Worm (Caenorhabditis elegans) whole organism, L4 larva: ENCODE data around the gene natc-2.
A peak's percentile ranks its signal among the peaks of the same experiment; 100 is the strongest.

Source experiments
- F26F4.8 ChIP-seq: fragments of 200-800 bp; sonication (Bioruptor generic); conservative IDR thresholded peaks from 2 replicates; pipeline ENCODE4 v1.3.6; 2022; ENCODE audit warnings: missing genetic modification characterization, missing compliant biosample characterization
- F37D6.2 ChIP-seq: sonication (generic microtip); optimal IDR thresholded peaks from 2 replicates; lab custom pipeline; 2016; ENCODE audit warnings: mild to moderate bottlenecking, missing genetic modification characterization, missing compliant biosample characterization
- F44E2.7 ChIP-seq: fragments of 200-800 bp; sonication (Bioruptor generic); IDR thresholded peaks from 2 replicates; pipeline ENCODE4 v2.1.2; 2022; ENCODE audit warnings: missing genetic modification characterization, missing compliant biosample characterization
- Y5F2A.4 ChIP-seq: fragments of 200-800 bp; sonication (Bioruptor generic); optimal IDR thresholded peaks from 2 replicates; lab custom pipeline; 2018; ENCODE audit warnings: mild to moderate bottlenecking, missing genetic modification characterization, missing compliant biosample characterization
- Y75B8A.6 ChIP-seq: fragments of 200-800 bp; sonication (Bioruptor generic); IDR thresholded peaks from 2 replicates; pipeline ENCODE4 v1.3.6; 2022; ENCODE audit warnings: missing genetic modification reagents, missing genetic modification characterization, missing compliant biosample characterization
- ZK337.2 ChIP-seq: fragments of 200-800 bp; sonication (Bioruptor generic); IDR thresholded peaks from 2 replicates; pipeline ENCODE4 v1.3.6; 2022; ENCODE audit warnings: missing genetic modification reagents, missing genetic modification characterization, missing compliant biosample characterization
- arid-1 ChIP-seq: fragments of 200-800 bp; sonication (Bioruptor generic); conservative IDR thresholded peaks from 2 replicates; pipeline ENCODE4 v1.3.6; 2022; ENCODE audit warnings: missing genetic modification reagents, missing genetic modification characterization, missing compliant biosample characterization
- ceh-20 ChIP-seq: fragments of 200-800 bp; sonication (Bioruptor generic); IDR thresholded peaks from 2 replicates; pipeline ENCODE4 v1.3.6; 2022; ENCODE audit warnings: missing genetic modification reagents, missing genetic modification characterization, missing compliant biosample characterization
- ceh-28 ChIP-seq: fragments of 150-350 bp; optimal IDR thresholded peaks from 2 replicates; lab custom pipeline; 2014; ENCODE audit warnings: missing biosample characterization, missing genetic modification reagents, missing genetic modification characterization
- ceh-32 ChIP-seq: sonication (generic microtip); optimal IDR thresholded peaks from 2 replicates; lab custom pipeline; 2016; ENCODE audit warnings: mild to moderate bottlenecking, missing genetic modification characterization, missing compliant biosample characterization; ENCODE audit not compliant: poor library complexity
- ceh-44 ChIP-seq: fragments of 200-800 bp; sonication (Bioruptor generic); IDR thresholded peaks from 2 replicates; pipeline ENCODE4 v1.3.6; 2022; ENCODE audit warnings: missing genetic modification reagents, missing genetic modification characterization, missing compliant biosample characterization
- daf-16 ChIP-seq, 3 experiments: sonication (generic microtip); optimal IDR thresholded peaks; 2 replicates each; lab custom pipeline; 2016 to 2017; ENCODE audit warnings: missing genetic modification characterization in 3 of 3, missing genetic modification reagents in 3 of 3, mild to moderate bottlenecking in 2 of 3, missing compliant biosample characterization in 2 of 3, missing biosample characterization in 1 of 3, moderate library complexity in 1 of 3
- daf-8 ChIP-seq: fragments of 200-800 bp; sonication (Bioruptor generic); IDR thresholded peaks from 2 replicates; pipeline ENCODE4 v1.3.6; 2022; ENCODE audit warnings: missing genetic modification characterization, missing compliant biosample characterization
- dmd-6 ChIP-seq: fragments of 200-800 bp; sonication (Bioruptor generic); IDR thresholded peaks from 2 replicates; pipeline ENCODE4 v1.3.6; 2022; ENCODE audit warnings: missing genetic modification reagents, missing genetic modification characterization, missing compliant biosample characterization
- duxl-1 ChIP-seq: sonication (generic microtip); optimal IDR thresholded peaks from 2 replicates; lab custom pipeline; 2016; ENCODE audit warnings: mild to moderate bottlenecking, missing genetic modification characterization, moderate library complexity, missing compliant biosample characterization; ENCODE audit not compliant: poor library complexity
- dve-1 ChIP-seq: sonication (generic microtip); optimal IDR thresholded peaks from 2 replicates; lab custom pipeline; 2017; ENCODE audit warnings: antibody characterized with exemption, mild to moderate bottlenecking, missing genetic modification characterization, missing compliant biosample characterization; ENCODE audit not compliant: insufficient read depth
- gei-8 ChIP-seq: fragments of 200-800 bp; sonication (Bioruptor generic); optimal IDR thresholded peaks from 2 replicates; lab custom pipeline; 2018; ENCODE audit warnings: mild to moderate bottlenecking, missing genetic modification characterization, missing compliant biosample characterization
- hif-1 ChIP-seq, 2 experiments: sonication (generic microtip); optimal IDR thresholded peaks; 2 replicates each; lab custom pipeline; 2016 to 2017; ENCODE audit warnings: missing compliant biosample characterization in 2 of 2, missing genetic modification characterization in 2 of 2, missing genetic modification reagents in 2 of 2, missing genotype in 2 of 2, mild to moderate bottlenecking in 1 of 2
- hlh-30 ChIP-seq: sonication (generic microtip); optimal IDR thresholded peaks from 2 replicates; lab custom pipeline; 2017; ENCODE audit warnings: antibody characterized with exemption, mild to moderate bottlenecking, missing genetic modification characterization, missing compliant biosample characterization; ENCODE audit not compliant: insufficient read depth
- hmg-1.1 ChIP-seq: fragments of 200-800 bp; sonication (Bioruptor generic); IDR thresholded peaks from 2 replicates; pipeline ENCODE4 v1.3.6; 2022; ENCODE audit warnings: missing genetic modification reagents, missing genetic modification characterization, missing compliant biosample characterization
- jun-1 ChIP-seq: fragments of 150-350 bp; optimal IDR thresholded peaks from 2 replicates; lab custom pipeline; 2014; ENCODE audit warnings: missing biosample characterization, missing genetic modification reagents, missing genetic modification characterization
- lin-1 ChIP-seq: fragments of 200-800 bp; sonication (Bioruptor generic); IDR thresholded peaks from 2 replicates; pipeline ENCODE4 v1.3.6; 2022; ENCODE audit warnings: missing genetic modification reagents, missing genetic modification characterization, missing compliant biosample characterization
- lin-15B ChIP-seq: fragments of 150-350 bp; sonication (generic microtip); optimal IDR thresholded peaks from 3 replicates; lab custom pipeline; 2014; ENCODE audit warnings: missing biosample characterization, missing genetic modification characterization
- lin-38 ChIP-seq: fragments of 200-800 bp; sonication (Bioruptor generic); IDR thresholded peaks from 2 replicates; pipeline ENCODE4 v1.3.6; 2022; ENCODE audit warnings: missing genetic modification reagents, missing genetic modification characterization, missing compliant biosample characterization
- lsy-2 ChIP-seq, 2 experiments: fragments of 150-350 bp in 1 of 2; sonication (generic microtip) in 1 of 2; optimal IDR thresholded peaks; 2 replicates each; lab custom pipeline; 2014 to 2017; ENCODE audit warnings: missing biosample characterization in 2 of 2, missing genetic modification characterization in 2 of 2
- madf-9 ChIP-seq: fragments of 200-800 bp; sonication (Bioruptor generic); conservative IDR thresholded peaks from 2 replicates; pipeline ENCODE4 v1.3.6; 2022; ENCODE audit warnings: missing genetic modification reagents, missing genetic modification characterization, missing compliant biosample characterization
- mdl-1 ChIP-seq, 2 experiments: fragments of 150-350 bp in 1 of 2; sonication (generic microtip) in 1 of 2; optimal IDR thresholded peaks; 2 replicates each; lab custom pipeline; 2014 to 2017; ENCODE audit warnings: missing biosample characterization in 2 of 2, missing genetic modification characterization in 2 of 2
- mdt-29 ChIP-seq: fragments of 200-800 bp; sonication (Bioruptor generic); IDR thresholded peaks from 2 replicates; pipeline ENCODE4 v1.3.6; 2022; ENCODE audit warnings: missing genetic modification reagents, missing genetic modification characterization, missing compliant biosample characterization
- mep-1 ChIP-seq: fragments of 150-350 bp; sonication (generic microtip); optimal IDR thresholded peaks from 3 replicates; lab custom pipeline; 2014; ENCODE audit warnings: missing biosample characterization, missing genetic modification characterization
- mxl-3 ChIP-seq: fragments of 200-800 bp; sonication (Bioruptor generic); optimal IDR thresholded peaks from 2 replicates; lab custom pipeline; 2018; ENCODE audit warnings: mild to moderate bottlenecking, missing genetic modification characterization, missing compliant biosample characterization
- nhr-111 ChIP-seq: fragments of 200-800 bp; sonication (Bioruptor generic); optimal IDR thresholded peaks from 2 replicates; lab custom pipeline; 2018; ENCODE audit warnings: mild to moderate bottlenecking, missing genetic modification characterization, missing compliant biosample characterization
- nhr-42 ChIP-seq: fragments of 200-800 bp; sonication (Bioruptor generic); IDR thresholded peaks from 2 replicates; pipeline ENCODE4 v1.3.6; 2022; ENCODE audit warnings: missing genetic modification characterization, missing compliant biosample characterization
- nhr-48 ChIP-seq: sonication (generic microtip); optimal IDR thresholded peaks from 2 replicates; lab custom pipeline; 2016; ENCODE audit warnings: mild to moderate bottlenecking, missing genetic modification characterization, missing compliant biosample characterization
- nhr-6 ChIP-seq: fragments of 150-350 bp; optimal IDR thresholded peaks from 2 replicates; lab custom pipeline; 2014; ENCODE audit warnings: missing biosample characterization, missing genetic modification characterization
- nhr-76 ChIP-seq: fragments of 150-350 bp; optimal IDR thresholded peaks from 2 replicates; lab custom pipeline; 2014; ENCODE audit warnings: missing biosample characterization, missing genetic modification characterization
- nhr-77 ChIP-seq: fragments of 150-350 bp; optimal IDR thresholded peaks from 2 replicates; lab custom pipeline; 2014; ENCODE audit warnings: missing biosample characterization, missing genetic modification characterization
- php-3 ChIP-seq: fragments of 200-800 bp; sonication (Bioruptor generic); IDR thresholded peaks from 2 replicates; pipeline ENCODE4 v1.3.6; 2022; ENCODE audit warnings: missing genetic modification reagents, missing genetic modification characterization, missing compliant biosample characterization
- rbr-2 ChIP-seq: sonication (generic microtip); optimal IDR thresholded peaks from 2 replicates; lab custom pipeline; 2016; ENCODE audit warnings: missing genotype, missing genetic modification characterization, missing compliant biosample characterization
- set-16 ChIP-seq: fragments of 200-800 bp; sonication (Bioruptor generic); IDR thresholded peaks from 2 replicates; pipeline ENCODE4 v1.3.6; 2022; ENCODE audit warnings: missing genetic modification reagents, missing genetic modification characterization, missing compliant biosample characterization
- skn-1 ChIP-seq: fragments of 150-350 bp; optimal IDR thresholded peaks from 2 replicates; lab custom pipeline; 2014; ENCODE audit warnings: missing biosample characterization, missing genetic modification characterization
- snpc-1.2 ChIP-seq: fragments of 200-800 bp; sonication (Bioruptor generic); IDR thresholded peaks from 2 replicates; pipeline ENCODE4 v1.3.6; 2022; ENCODE audit warnings: missing genetic modification reagents, missing genetic modification characterization, missing compliant biosample characterization
- spr-1 ChIP-seq: sonication (generic microtip); optimal IDR thresholded peaks from 2 replicates; lab custom pipeline; 2016; ENCODE audit warnings: mild to moderate bottlenecking, missing genetic modification characterization, missing compliant biosample characterization
- spr-3 ChIP-seq: fragments of 200-800 bp; sonication (Bioruptor generic); optimal IDR thresholded peaks from 2 replicates; lab custom pipeline; 2018; ENCODE audit warnings: mild to moderate bottlenecking, missing genetic modification characterization, missing compliant biosample characterization
- tra-1 ChIP-seq: fragments of 200-800 bp; sonication (Bioruptor generic); IDR thresholded peaks from 2 replicates; pipeline ENCODE4 v1.3.6; 2022; ENCODE audit warnings: missing genetic modification reagents, missing genetic modification characterization, missing compliant biosample characterization
- unc-130 ChIP-seq: sonication (generic microtip); optimal IDR thresholded peaks from 2 replicates; lab custom pipeline; 2016; ENCODE audit warnings: missing genetic modification reagents, missing genetic modification characterization, missing compliant biosample characterization
- vab-7 ChIP-seq: fragments of 200-800 bp; sonication (Bioruptor generic); IDR thresholded peaks from 2 replicates; pipeline ENCODE4 v1.3.6; 2022; ENCODE audit warnings: missing genetic modification reagents, missing genetic modification characterization, missing compliant biosample characterization
- zag-1 ChIP-seq: fragments of 150-350 bp; optimal IDR thresholded peaks from 2 replicates; lab custom pipeline; 2014; ENCODE audit warnings: missing biosample characterization, missing genetic modification characterization
- zfp-2 ChIP-seq: sonication (generic microtip); optimal IDR thresholded peaks from 2 replicates; lab custom pipeline; 2016; ENCODE audit warnings: mild to moderate bottlenecking, missing genetic modification characterization, missing compliant biosample characterization
- zip-2 ChIP-seq: fragments of 150-350 bp; optimal IDR thresholded peaks from 2 replicates; lab custom pipeline; 2014; ENCODE audit warnings: missing biosample characterization, missing genetic modification characterization

The natc-2 gene

DNA sequence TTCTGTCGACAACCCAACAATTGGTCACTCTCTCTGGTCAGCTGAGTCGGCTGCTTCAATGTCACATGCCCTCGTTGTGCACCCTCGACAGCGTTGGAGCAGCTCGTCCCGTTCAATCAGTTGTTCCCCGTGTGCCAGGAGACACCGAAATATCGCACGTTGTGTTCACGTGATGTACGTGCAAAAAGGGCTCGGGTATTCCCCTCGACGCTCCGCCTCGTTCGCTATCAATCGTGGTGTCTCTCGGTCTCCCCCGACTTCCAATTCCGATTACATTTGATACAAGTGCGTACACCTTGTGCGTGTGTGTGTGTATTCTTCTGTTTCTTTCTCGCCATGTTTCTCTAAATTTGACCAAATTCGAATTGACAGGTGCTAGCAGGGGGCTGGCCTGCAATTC is 2.4 kb upstream of the natc-2 start (continued):
- TF ChIP-seq lin-38 (peak; percentile 50), spr-1 (tag; lab: Kevin White, UChicago) (no peak), ZK337.2 (GFP tag; lab: Robert Waterston, UW) (no peak), nhr-76 (no peak), zfp-2 (no peak), lsy-2 (tag; optimal IDR thresholded peaks at IDR 0.05; lab: Kevin White, UChicago) (peak in 1 of 2 experiments; percentile 52), unc-130 (no peak), zag-1 (tag; lab: Kevin White, UChicago) (no peak), tra-1 (GFP tag; lab: Robert Waterston, UW) (peak; percentile 89), php-3 (GFP tag; lab: Robert Waterston, UW) (peak; percentile 40; the same call in 1 of the 2 replicates), zip-2 (tag; lab: Kevin White, UChicago) (no peak), nhr-111 (GFP tag; lab: Kevin White, UChicago) (no peak), daf-8 (GFP tag; lab: Robert Waterston, UW) (no peak), hif-1 (tag; optimal IDR thresholded peaks at IDR 0.05; lab: Kevin White, UChicago) (peak; percentile 13 to 82), Y5F2A.4 (no peak), F26F4.8 (no peak), nhr-6 (tag; lab: Kevin White, UChicago) (no peak), F37D6.2 (no peak), set-16 (GFP tag; lab: Robert Waterston, UW) (peak; percentile 70), mxl-3 (GFP tag; lab: Kevin White, UChicago) (peak; percentile 92), snpc-1.2 (GFP tag; lab: Robert Waterston, UW) (no peak), vab-7 (GFP tag; lab: Robert Waterston, UW) (no peak), mdt-29 (GFP tag; lab: Robert Waterston, UW) (peak; percentile 46; the same call in 1 of the 2 replicates), madf-9 (GFP tag; lab: Robert Waterston, UW) (no peak), mdl-1 (tag; optimal IDR thresholded peaks at IDR 0.05; lab: Kevin White, UChicago) (peak; percentile 74 to 89), skn-1 (no peak), mep-1 (tag; lab: Kevin White, UChicago) (peak; percentile 54), daf-16 (GFP tag; optimal IDR thresholded peaks at IDR 0.05; lab: Kevin White, UChicago) (peak; percentile 42 to 80), daf-16 (tag; optimal IDR thresholded peaks at IDR 0.05; lab: Kevin White, UChicago) (peak; percentile 76), ceh-32 (no peak), nhr-77 (tag; lab: Kevin White, UChicago) (peak; percentile 89), dve-1 (tag; lab: Kevin White, UChicago) (peak; percentile 78), hlh-30 (tag; lab: Kevin White, UChicago) (peak; percentile 93), nhr-48 (peak; percentile 98), ceh-28 (tag; lab: Kevin White, UChicago) (no peak), Y75B8A.6 (no peak), arid-1 (GFP tag; lab: Robert Waterston, UW) (peak; percentile 50; the same call in 1 of the 2 replicates), duxl-1 (tag; lab: Kevin White, UChicago) (peak; percentile 74), F44E2.7 (GFP tag; lab: Robert Waterston, UW) (no peak), jun-1 (tag; lab: Kevin White, UChicago) (peak; percentile 33), lin-1 (peak; percentile 93), rbr-2 (tag; lab: Kevin White, UChicago) (peak; percentile 21), nhr-42 (GFP tag; lab: Robert Waterston, UW) (peak; percentile 57; the same call in 1 of the 2 replicates), dmd-6 (GFP tag; lab: Robert Waterston, UW) (peak; percentile 99), lin-15B (no peak), hmg-1.1 (GFP tag; lab: Robert Waterston, UW) (peak; percentile 50), ceh-44 (GFP tag; lab: Robert Waterston, UW) (no peak), ceh-20 (GFP tag; lab: Robert Waterston, UW) (0 out of 2 replicates have a peak, but pooled peaks have one; percentile 20), gei-8 (peak; percentile 82), spr-3 (no peak)
